Worm (Caenorhabditis elegans): ENCODE measurements around the gene F35C11.4.

ce11 chrII:8259038-8259437 is 10.2 kb downstream of the F35C11.4 start, which contains the start of gene F35C11.6:
- TF ChIP-seq hlh-30 (tag; optimal IDR thresholded peaks at IDR 0.05; ENCODE audit: insufficient read depth) (no peak), pag-3 (tag; optimal IDR thresholded peaks at IDR 0.05; ENCODE audit: borderline replicate concordance) (no peak), tbx-2 (tag; optimal IDR thresholded peaks at IDR 0.05) (no peak), ceh-9 (tag; optimal IDR thresholded peaks at IDR 0.05) (no peak), ama-1 (optimal IDR thresholded peaks at IDR 0.05) (no peak), ceh-30 (tag; optimal IDR thresholded peaks at IDR 0.05) (no peak)

Measured in whole organism, late embryonic.